Fruit fly (Drosophila melanogaster): ENCODE results near the gene Sec61gamma.

The Sec61gamma gene

DNA sequence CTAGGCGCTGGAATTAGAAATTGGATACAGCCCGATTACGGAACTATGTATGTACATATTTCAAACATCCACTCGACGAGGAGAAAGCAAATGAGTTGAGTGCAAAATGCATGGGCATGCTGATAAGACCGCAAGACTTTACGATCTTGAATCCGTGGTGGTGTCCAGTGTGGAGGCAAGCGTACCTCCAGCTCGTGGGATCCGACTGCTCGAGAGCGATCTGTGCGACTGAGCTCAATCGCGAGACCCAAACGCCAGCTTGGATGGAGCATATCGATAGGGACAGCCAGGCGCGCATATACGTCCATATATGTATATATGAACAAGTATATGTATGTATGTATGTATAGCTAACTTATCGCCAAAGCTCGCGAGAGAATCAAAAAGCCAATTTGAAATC, 32.5 kb downstream of the Sec61gamma start, which contains the start of gene et:
Gene et, minus strand, starts transcription at position 230 of the 400 bp plus-strand sequence.
- TF ChIP-seq CG1620 (GFP tag; optimal IDR thresholded peaks at IDR 0.05) (no peak), Mnt (GFP tag; optimal IDR thresholded peaks at IDR 0.05) (no peak), toe (GFP tag; optimal IDR thresholded peaks at IDR 0.05) (no peak), pad (GFP tag; optimal IDR thresholded peaks at IDR 0.05) (no peak), cnc (optimal IDR thresholded peaks at IDR 0.05) (no peak), kay (GFP tag; ENCODE audit: borderline replicate concordance) (no peak), CG33017 (tag; optimal IDR thresholded peaks at IDR 0.05) (no peak), CG7045 (GFP tag; optimal IDR thresholded peaks at IDR 0.05) (no peak)

DNA sequence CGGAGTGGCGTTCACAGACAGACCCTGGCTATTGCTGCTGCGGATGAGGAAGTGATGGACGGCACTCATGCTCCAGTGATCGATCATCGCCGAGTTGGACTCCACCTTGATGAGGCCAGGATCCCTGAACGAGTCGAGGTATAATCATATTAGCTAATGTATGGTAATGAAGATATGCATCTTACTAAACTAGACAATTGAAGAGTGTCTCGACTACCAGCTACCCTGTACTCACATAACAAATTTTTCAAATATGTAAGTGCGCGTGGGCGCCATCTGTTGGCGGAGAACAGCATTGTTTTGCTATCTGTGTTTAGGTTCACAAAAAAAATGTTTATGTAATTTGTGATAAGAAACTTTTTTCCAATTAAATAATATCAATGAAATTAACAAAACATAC, 36.1 kb downstream of the Sec61gamma start:
- no peak for TF ChIP-seq tj (GFP tag; optimal IDR thresholded peaks at IDR 0.05)
- TF ChIP-seq bab1 (GFP tag; optimal IDR thresholded peaks at IDR 0.05): no peak
- TF ChIP-seq toe (GFP tag; optimal IDR thresholded peaks at IDR 0.05): no peak
- TF ChIP-seq kay (GFP tag; ENCODE audit: borderline replicate concordance): no peak
- no peak for TF ChIP-seq pad (GFP tag; optimal IDR thresholded peaks at IDR 0.05)
- no peak for TF ChIP-seq CG5204 (GFP tag; optimal IDR thresholded peaks at IDR 0.05)
- TF ChIP-seq CG11617 (GFP tag; optimal IDR thresholded peaks at IDR 0.05): no peak
- no peak for TF ChIP-seq Clk (GFP tag; optimal IDR thresholded peaks at IDR 0.05)

dm6 chrX:19683040-19683875, 40.1 kb downstream of the Sec61gamma start, which contains the start of the genes dome and Ubqn:
TSS of gene dome (minus strand) at chrX:19683518.
TSS of gene Ubqn (plus strand) at chrX:19683808.
- TF ChIP-seq CG7045 (GFP tag; optimal IDR thresholded peaks at IDR 0.05) (no peak), CG7101 (tag; optimal IDR thresholded peaks at IDR 0.05) (peak; percentile 14), Crg-1 (GFP tag; optimal IDR thresholded peaks at IDR 0.05) (peak; percentile 28), Hr96 (GFP tag; optimal IDR thresholded peaks at IDR 0.05) (peak; percentile 49), CG33017 (tag; optimal IDR thresholded peaks at IDR 0.05) (no peak), Mnt (GFP tag; optimal IDR thresholded peaks at IDR 0.05) (peak; percentile 63), pad (GFP tag; optimal IDR thresholded peaks at IDR 0.05) (peak; percentile 50), CG5204 (GFP tag; optimal IDR thresholded peaks at IDR 0.05) (no peak), cnc (optimal IDR thresholded peaks at IDR 0.05) (no peak), toe (GFP tag; optimal IDR thresholded peaks at IDR 0.05) (peak; percentile 29), CG1620 (GFP tag; optimal IDR thresholded peaks at IDR 0.05) (no peak), ovo (GFP tag; optimal IDR thresholded peaks at IDR 0.05) (peak; percentile 31), CG14711 (tag; optimal IDR thresholded peaks at IDR 0.05) (peak; percentile 5), tj (GFP tag; optimal IDR thresholded peaks at IDR 0.05) (peak; percentile 71), cic (GFP tag; optimal IDR thresholded peaks at IDR 0.05) (peak; percentile 62), CG12768 (GFP tag; optimal IDR thresholded peaks at IDR 0.05) (peak; percentile 56), CG11617 (GFP tag; optimal IDR thresholded peaks at IDR 0.05) (peak; percentile 33), bab1 (GFP tag; optimal IDR thresholded peaks at IDR 0.05) (peak; percentile 55), Clk (GFP tag; optimal IDR thresholded peaks at IDR 0.05) (no peak), kay (GFP tag; ENCODE audit: borderline replicate concordance) (no peak)

DNA sequence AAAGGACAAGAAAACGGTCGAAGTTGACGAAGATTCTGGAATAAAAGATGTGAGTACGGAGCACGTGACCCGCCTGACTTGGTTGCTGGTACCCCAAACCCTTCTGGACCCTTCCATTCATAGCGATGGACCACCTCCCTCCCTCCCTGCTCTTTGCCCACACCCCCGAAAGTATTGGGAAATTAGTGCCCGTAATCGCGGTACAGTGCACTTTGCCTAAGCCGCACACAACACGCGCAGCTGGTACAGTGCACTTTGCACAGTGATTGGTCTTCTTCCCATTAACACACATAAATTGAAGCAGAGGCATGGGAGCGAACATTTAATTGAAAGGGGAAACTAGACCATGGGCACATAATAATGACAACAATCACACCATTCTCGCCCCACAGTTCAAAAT, 40.9 kb downstream of the Sec61gamma start:
- TF ChIP-seq CG12768 (GFP tag; optimal IDR thresholded peaks at IDR 0.05): peak; percentile 19
- TF ChIP-seq CG1620 (GFP tag; optimal IDR thresholded peaks at IDR 0.05): no peak

DNA sequence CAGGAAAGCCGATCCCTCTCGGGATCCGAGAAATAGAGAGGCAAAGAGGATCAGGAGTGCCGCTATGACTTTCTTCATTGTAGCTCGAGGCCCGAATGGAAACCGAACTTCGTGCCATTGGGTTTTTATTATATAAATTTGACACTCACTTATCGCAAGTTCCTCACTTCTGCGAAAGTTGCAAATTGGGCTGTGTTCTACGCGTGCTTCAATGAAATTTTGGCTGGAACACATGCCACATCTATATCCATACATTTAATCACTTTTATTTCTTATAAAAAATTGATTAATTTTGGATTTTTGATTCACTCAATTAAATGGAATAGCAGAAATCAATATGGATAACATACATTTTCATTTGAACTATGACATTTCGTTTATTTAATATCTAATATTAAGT, 45.7 kb downstream of the Sec61gamma start, which contains the start of gene CG14227:
Gene CG14227, minus strand, starts transcription at position 101 of the 400 bp plus-strand sequence.
- TF ChIP-seq CG7045 (GFP tag; optimal IDR thresholded peaks at IDR 0.05) (no peak), CG7101 (tag; optimal IDR thresholded peaks at IDR 0.05) (no peak), cnc (optimal IDR thresholded peaks at IDR 0.05) (no peak), CG1620 (GFP tag; optimal IDR thresholded peaks at IDR 0.05) (no peak), toe (GFP tag; optimal IDR thresholded peaks at IDR 0.05) (no peak), pad (GFP tag; optimal IDR thresholded peaks at IDR 0.05) (no peak), CG14711 (tag; optimal IDR thresholded peaks at IDR 0.05) (no peak), CG12768 (GFP tag; optimal IDR thresholded peaks at IDR 0.05) (no peak), kay (GFP tag; ENCODE audit: borderline replicate concordance) (no peak), ovo (GFP tag; optimal IDR thresholded peaks at IDR 0.05) (no peak), Mnt (GFP tag; optimal IDR thresholded peaks at IDR 0.05) (no peak), CG11617 (GFP tag; optimal IDR thresholded peaks at IDR 0.05) (no peak), Clk (GFP tag; optimal IDR thresholded peaks at IDR 0.05) (no peak), CG5204 (GFP tag; optimal IDR thresholded peaks at IDR 0.05) (no peak), tj (GFP tag; optimal IDR thresholded peaks at IDR 0.05) (no peak), Crg-1 (GFP tag; optimal IDR thresholded peaks at IDR 0.05) (no peak)

dm6 chrX:19690050-19690449, 46.9 kb downstream of the Sec61gamma start:
- TF ChIP-seq cic (GFP tag; optimal IDR thresholded peaks at IDR 0.05) (no peak), CG5204 (GFP tag; optimal IDR thresholded peaks at IDR 0.05) (no peak), kay (GFP tag; ENCODE audit: borderline replicate concordance) (no peak), toe (GFP tag; optimal IDR thresholded peaks at IDR 0.05) (no peak), CG11617 (GFP tag; optimal IDR thresholded peaks at IDR 0.05) (no peak), bab1 (GFP tag; optimal IDR thresholded peaks at IDR 0.05) (no peak), pad (GFP tag; optimal IDR thresholded peaks at IDR 0.05) (no peak), Mnt (GFP tag; optimal IDR thresholded peaks at IDR 0.05) (no peak), Hr96 (GFP tag; optimal IDR thresholded peaks at IDR 0.05) (no peak), ovo (GFP tag; optimal IDR thresholded peaks at IDR 0.05) (no peak), CG7045 (GFP tag; optimal IDR thresholded peaks at IDR 0.05) (no peak), cnc (optimal IDR thresholded peaks at IDR 0.05) (no peak), tj (GFP tag; optimal IDR thresholded peaks at IDR 0.05) (no peak), CG7101 (tag; optimal IDR thresholded peaks at IDR 0.05) (no peak), Clk (GFP tag; optimal IDR thresholded peaks at IDR 0.05) (no peak), CG14711 (tag; optimal IDR thresholded peaks at IDR 0.05) (no peak), Crg-1 (GFP tag; optimal IDR thresholded peaks at IDR 0.05) (no peak), CG12768 (GFP tag; optimal IDR thresholded peaks at IDR 0.05) (no peak)
